Fruit fly (Drosophila melanogaster) whole organism, embryonic: ENCODE data around the gene janA.

Experiments used
- ATbp ChIP-seq: fragments of 200-800 bp; sonication (Bioruptor generic); optimal IDR thresholded peaks from 2 replicates; lab custom pipeline; 2017; ENCODE audit warnings: missing biosample characterization, mild to moderate bottlenecking, missing genetic modification characterization, missing genetic modification reagents
- CG10147 ChIP-seq: fragments of 200-800 bp; sonication (Bioruptor generic); optimal IDR thresholded peaks from 2 replicates; lab custom pipeline; 2019; ENCODE audit warnings: missing biosample characterization, mild to moderate bottlenecking, missing genetic modification characterization, moderate library complexity
- CG10543 ChIP-seq: fragments of 200-800 bp; sonication (Bioruptor generic); optimal IDR thresholded peaks from 3 replicates; lab custom pipeline; 2017; ENCODE audit warnings: missing biosample characterization, mild to moderate bottlenecking, missing genetic modification characterization, moderate library complexity
- CG11696 ChIP-seq: fragments of 200-800 bp; sonication (Bioruptor generic); IDR thresholded peaks from 2 replicates; pipeline ENCODE4 v1.3.6; 2022; ENCODE audit warnings: missing biosample characterization, missing genetic modification characterization
- CG12155 ChIP-seq: fragments of 200-800 bp; sonication (Bioruptor generic); optimal IDR thresholded peaks from 3 replicates; lab custom pipeline; 2016; ENCODE audit warnings: missing biosample characterization, missing genetic modification characterization
- CG12391 ChIP-seq: fragments of 200-800 bp; sonication (Bioruptor generic); optimal IDR thresholded peaks from 3 replicates; lab custom pipeline; 2018; ENCODE audit warnings: missing biosample characterization, mild to moderate bottlenecking, missing genetic modification characterization, moderate library complexity
- CG1529 ChIP-seq: fragments of 200-800 bp; sonication (Bioruptor generic); optimal IDR thresholded peaks from 3 replicates; lab custom pipeline; 2018; ENCODE audit warnings: missing biosample characterization, missing genetic modification characterization
- CG17912 ChIP-seq: fragments of 200-800 bp; sonication (Bioruptor generic); optimal IDR thresholded peaks from 2 replicates; lab custom pipeline; 2018; ENCODE audit warnings: missing biosample characterization, mild to moderate bottlenecking, missing genetic modification characterization
- CG18476 ChIP-seq: fragments of 200-800 bp; sonication (Bioruptor generic); optimal IDR thresholded peaks from 2 replicates; lab custom pipeline; 2016; ENCODE audit warnings: missing biosample characterization, mild to moderate bottlenecking, missing genetic modification characterization
- CG18764 ChIP-seq: fragments of 200-800 bp; sonication (Bioruptor generic); optimal IDR thresholded peaks from 3 replicates; lab custom pipeline; 2016; ENCODE audit warnings: missing biosample characterization, missing genetic modification characterization
- CG2116 ChIP-seq: fragments of 200-800 bp; sonication (Bioruptor generic); optimal IDR thresholded peaks from 3 replicates; lab custom pipeline; 2018; ENCODE audit warnings: missing biosample characterization, mild to moderate bottlenecking, missing genetic modification characterization
- CG3065 ChIP-seq: fragments of 200-800 bp; sonication (Bioruptor generic); optimal IDR thresholded peaks from 2 replicates; lab custom pipeline; 2016; ENCODE audit warnings: missing biosample characterization, missing genetic modification characterization
- CG31365 ChIP-seq: fragments of 200-800 bp; sonication (Bioruptor generic); optimal IDR thresholded peaks from 2 replicates; lab custom pipeline; 2018; ENCODE audit warnings: missing biosample characterization, mild to moderate bottlenecking, missing genetic modification characterization
- CG33213 ChIP-seq: fragments of 200-800 bp; sonication (Bioruptor generic); optimal IDR thresholded peaks from 3 replicates; lab custom pipeline; 2016; ENCODE audit warnings: missing biosample characterization, missing genetic modification characterization
- CG3995 ChIP-seq: fragments of 200-800 bp; sonication (Bioruptor generic); optimal IDR thresholded peaks from 3 replicates; lab custom pipeline; 2016; ENCODE audit warnings: missing biosample characterization, missing genetic modification characterization
- CG8281 ChIP-seq: fragments of 200-800 bp; sonication (Bioruptor generic); optimal IDR thresholded peaks from 2 replicates; lab custom pipeline; 2018; ENCODE audit warnings: missing biosample characterization, mild to moderate bottlenecking, missing genetic modification characterization, moderate library complexity
- CG8290 ChIP-seq, 3 experiments: fragments of 200-800 bp; sonication (Bioruptor generic); optimal IDR thresholded peaks; 2 replicates each; lab custom pipeline; 2016 to 2019; ENCODE audit warnings: missing biosample characterization in 3 of 3, missing genetic modification characterization in 3 of 3, mild to moderate bottlenecking in 2 of 3, moderate library complexity in 1 of 3
- CG8359 ChIP-seq: fragments of 200-800 bp; sonication (Bioruptor generic); optimal IDR thresholded peaks from 2 replicates; lab custom pipeline; 2017; ENCODE audit warnings: missing biosample characterization, mild to moderate bottlenecking, missing genetic modification characterization, borderline replicate concordance
- CG9437 ChIP-seq: fragments of 200-800 bp; sonication (Bioruptor generic); optimal IDR thresholded peaks from 2 replicates; lab custom pipeline; 2018; ENCODE audit warnings: missing biosample characterization, mild to moderate bottlenecking, missing genetic modification characterization
- CG9727 ChIP-seq: fragments of 200-800 bp; sonication (Bioruptor generic); optimal IDR thresholded peaks from 3 replicates; lab custom pipeline; 2017; ENCODE audit warnings: missing biosample characterization, mild to moderate bottlenecking, missing genetic modification characterization
- Dbx ChIP-seq: fragments of 200-800 bp; sonication (Bioruptor generic); IDR thresholded peaks from 3 replicates; pipeline ENCODE4 v1.3.6; 2022; ENCODE audit warnings: missing biosample characterization, missing genetic modification characterization
- Dref ChIP-seq: fragments of 200-800 bp; sonication (Bioruptor generic); IDR thresholded peaks from 2 replicates; pipeline ENCODE4 v1.3.6; 2022; ENCODE audit warnings: missing biosample characterization, missing genetic modification characterization
- Drgx ChIP-seq: fragments of 200-800 bp; sonication (Bioruptor generic); IDR thresholded peaks from 2 replicates; pipeline ENCODE4 v1.3.6; 2022; ENCODE audit warnings: missing biosample characterization, missing genetic modification characterization
- Elba2 ChIP-seq: fragments of 200-800 bp; sonication (Bioruptor generic); optimal IDR thresholded peaks from 3 replicates; lab custom pipeline; 2016; ENCODE audit warnings: missing biosample characterization, missing genetic modification characterization
- Ets65A ChIP-seq: fragments of 200-800 bp; sonication (Bioruptor generic); peaks from one replicate; lab custom pipeline; 2016; ENCODE audit warnings: missing biosample characterization, missing genetic modification characterization
- Max ChIP-seq: fragments of 200-800 bp; sonication (Bioruptor generic); optimal IDR thresholded peaks from 2 replicates; lab custom pipeline; 2016; ENCODE audit warnings: missing biosample characterization, mild to moderate bottlenecking, missing genetic modification characterization
- Mrtf ChIP-seq: fragments of 200-800 bp; sonication (Bioruptor generic); IDR thresholded peaks from 3 replicates; pipeline ENCODE4 v1.3.6; 2022; ENCODE audit warnings: missing biosample characterization, missing genetic modification characterization
- Opbp ChIP-seq: fragments of 200-800 bp; sonication (Bioruptor generic); IDR thresholded peaks from 3 replicates; pipeline ENCODE4 v1.3.6; 2022; ENCODE audit warnings: missing biosample characterization, missing genetic modification characterization; ENCODE audit not compliant: partially characterized antibody
- Side ChIP-seq: fragments of 200-800 bp; sonication (Bioruptor generic); optimal IDR thresholded peaks from 2 replicates; lab custom pipeline; 2016; ENCODE audit warnings: missing biosample characterization, missing genetic modification characterization
- Sry-δ ChIP-seq: fragments of 200-800 bp; sonication (Bioruptor generic); optimal IDR thresholded peaks from 2 replicates; lab custom pipeline; 2016; ENCODE audit warnings: missing biosample characterization, missing genetic modification characterization
- amos ChIP-seq: fragments of 200-800 bp; sonication (Bioruptor generic); IDR thresholded peaks from 2 replicates; pipeline ENCODE4 v1.3.6; 2022; ENCODE audit warnings: missing biosample characterization, missing genetic modification characterization; ENCODE audit not compliant: partially characterized antibody
- ash1 ChIP-seq: fragments of 200-800 bp; sonication (Bioruptor generic); optimal IDR thresholded peaks from 2 replicates; lab custom pipeline; 2018; ENCODE audit warnings: missing biosample characterization, mild to moderate bottlenecking, missing genetic modification characterization
- bowl ChIP-seq: fragments of 200-800 bp; sonication (Bioruptor generic); IDR thresholded peaks from 2 replicates; pipeline ENCODE4 v1.3.6; 2022; ENCODE audit warnings: missing biosample characterization, missing genetic modification characterization
- ci ChIP-seq: fragments of 200-800 bp; sonication (Bioruptor generic); IDR thresholded peaks from 3 replicates; pipeline ENCODE4 v1.3.6; 2022; ENCODE audit warnings: missing biosample characterization, missing genetic modification characterization
- croc ChIP-seq: fragments of 200-800 bp; sonication (Bioruptor generic); conservative IDR thresholded peaks from 3 replicates; pipeline ENCODE4 v1.3.6; 2022; ENCODE audit warnings: missing biosample characterization, missing genetic modification characterization
- en ChIP-seq: fragments of 200-800 bp; sonication (Bioruptor generic); optimal IDR thresholded peaks from 2 replicates; lab custom pipeline; 2016; ENCODE audit warnings: missing biosample characterization, missing genetic modification characterization
- esg ChIP-seq: fragments of 200-800 bp; sonication (Bioruptor generic); conservative IDR thresholded peaks from 2 replicates; pipeline ENCODE4 v1.3.6; 2022; ENCODE audit warnings: missing biosample characterization, missing genetic modification characterization
- eve ChIP-seq, 2 experiments: fragments of >200 bp; optimal IDR thresholded peaks; 2 replicates each; lab custom pipeline; 2017; ENCODE audit warnings: missing biosample characterization in 2 of 2, missing genetic modification characterization in 2 of 2
- grau ChIP-seq: fragments of 200-800 bp; optimal IDR thresholded peaks from 3 replicates; lab custom pipeline; 2019; ENCODE audit warnings: missing biosample characterization, mild to moderate bottlenecking, missing genetic modification characterization, moderate library complexity
- grn ChIP-seq: fragments of 200-800 bp; sonication (Bioruptor generic); optimal IDR thresholded peaks from 3 replicates; lab custom pipeline; 2017; ENCODE audit warnings: missing biosample characterization, missing genetic modification characterization
- ind ChIP-seq: fragments of 200-800 bp; sonication (Bioruptor generic); optimal IDR thresholded peaks from 3 replicates; lab custom pipeline; 2016; ENCODE audit warnings: missing biosample characterization, missing genetic modification characterization
- maf-S ChIP-seq: fragments of 200-800 bp; sonication (Bioruptor generic); optimal IDR thresholded peaks from 2 replicates; lab custom pipeline; 2016; ENCODE audit warnings: missing biosample characterization, missing genetic modification characterization
- nerfin-1 ChIP-seq: fragments of 200-800 bp; sonication (Bioruptor generic); optimal IDR thresholded peaks from 3 replicates; lab custom pipeline; 2019; ENCODE audit warnings: missing biosample characterization, mild to moderate bottlenecking, missing genetic modification characterization, moderate library complexity
- sc ChIP-seq, 3 experiments: fragments of >200 bp in 2 of 3; fragments of 200-800 bp in 1 of 3; sonication (Bioruptor generic) in 1 of 3; optimal IDR thresholded peaks; 2 replicates in 2 of 3; 3 replicates in 1 of 3; lab custom pipeline; 2017; ENCODE audit warnings: mild to moderate bottlenecking in 1 of 3, missing biosample characterization in 1 of 3, missing genetic modification characterization in 1 of 3, missing genetic modification reagents in 1 of 3
- sima ChIP-seq: fragments of 200-800 bp; sonication (Bioruptor generic); optimal IDR thresholded peaks from 2 replicates; lab custom pipeline; 2016; ENCODE audit warnings: missing biosample characterization, missing genetic modification characterization
- slp2 ChIP-seq: fragments of 200-800 bp; sonication (Bioruptor generic); optimal IDR thresholded peaks from 2 replicates; lab custom pipeline; 2016; ENCODE audit warnings: missing biosample characterization, missing genetic modification characterization
- sna ChIP-seq: fragments of 200-800 bp; sonication (Bioruptor generic); IDR thresholded peaks from 2 replicates; pipeline ENCODE4 v1.3.6; 2022; ENCODE audit warnings: missing biosample characterization, missing genetic modification characterization; ENCODE audit not compliant: partially characterized antibody
- so ChIP-seq: fragments of 200-800 bp; sonication (Bioruptor generic); IDR thresholded peaks from 3 replicates; pipeline ENCODE4 v1.3.6; 2022; ENCODE audit warnings: missing biosample characterization, missing genetic modification characterization
- ttk ChIP-seq: fragments of 200-800 bp; sonication (Bioruptor generic); IDR thresholded peaks from 2 replicates; pipeline ENCODE4 v2.1.2; 2022; ENCODE audit warnings: missing biosample characterization, missing genetic modification characterization
- wdn ChIP-seq: fragments of 200-800 bp; sonication (Bioruptor generic); IDR thresholded peaks from 2 replicates; pipeline ENCODE4 v1.3.6; 2022; ENCODE audit warnings: missing biosample characterization, missing genetic modification characterization

Gene janA

DNA sequence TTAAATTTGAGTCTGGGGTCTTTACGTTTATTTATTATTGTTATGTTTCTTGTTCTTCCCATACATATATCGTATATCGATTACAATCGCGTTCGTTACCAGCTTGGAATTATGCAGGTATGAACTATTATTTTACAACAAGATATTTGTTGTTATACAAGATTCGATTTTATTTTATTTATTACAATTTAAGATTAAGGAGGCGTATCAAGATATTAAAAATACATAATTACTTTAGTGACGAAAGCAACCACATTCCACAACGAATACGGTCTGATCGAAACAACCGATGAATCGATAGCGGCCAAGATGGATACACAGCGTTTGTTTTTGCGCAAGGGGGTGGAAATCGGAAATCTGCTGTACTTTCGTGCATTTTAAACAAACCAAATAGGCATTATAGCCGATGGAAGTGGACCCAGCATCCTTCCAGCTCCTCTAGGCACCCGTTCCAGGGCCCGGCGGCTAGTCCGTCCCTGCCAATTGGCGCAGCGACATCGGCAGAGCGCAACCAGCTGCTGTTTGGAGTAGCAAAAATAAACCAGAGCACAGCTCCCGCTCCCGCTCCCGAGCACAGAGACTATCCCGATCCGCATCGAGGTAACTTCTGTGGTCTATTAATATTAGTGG lies 41.6 kb downstream of the janA start, which contains the start of the genes CG15525 and CG11504 (continued):
- TF ChIP-seq Mrtf (GFP tag; lab: Robert Waterston, UW) (no peak), ind (GFP tag; lab: Kevin White, UChicago) (peak; percentile 67), CG8290 (GFP tag; optimal IDR thresholded peaks at IDR 0.05; lab: Kevin White, UChicago) (peak; percentile 70), CG8290 (tag; optimal IDR thresholded peaks at IDR 0.05; lab: Kevin White, UChicago) (no peak), Dref (GFP tag; lab: Robert Waterston, UW) (peak; percentile 90), CG17912 (GFP tag; lab: Kevin White, UChicago) (no peak), so (GFP tag; lab: Robert Waterston, UW) (no peak), CG11696 (no peak), CG18476 (peak; percentile 47), CG9437 (GFP tag; lab: Kevin White, UChicago) (peak; percentile 19), CG8359 (no peak), CG31365 (tag; lab: Kevin White, UChicago) (no peak), Side (GFP tag; lab: Kevin White, UChicago) (no peak), croc (GFP tag; lab: Robert Waterston, UW) (no peak; the same call in 2 of the 3 replicates), wdn (GFP tag; lab: Robert Waterston, UW) (no peak), CG8281 (tag; lab: Kevin White, UChicago) (no peak), CG3065 (GFP tag; lab: Kevin White, UChicago) (peak; percentile 2), ttk (peak; percentile 53; the same call in 1 of the 2 replicates), CG3995 (peak; percentile 10), CG18764 (GFP tag; lab: Kevin White, UChicago) (peak; percentile 19), sc (optimal IDR thresholded peaks at IDR 0.05; lab: Kevin White, UChicago) (no peak), sc (GFP tag; optimal IDR thresholded peaks at IDR 0.05; lab: Kevin White, UChicago) (no peak), CG12155 (GFP tag; lab: Kevin White, UChicago) (peak; percentile 55), maf-S (no peak), bowl (GFP tag; lab: Robert Waterston, UW) (no peak), en (GFP tag; lab: Kevin White, UChicago) (no peak), Opbp (GFP tag; lab: Robert Waterston, UW) (peak; percentile 76), eve (GFP tag; optimal IDR thresholded peaks at IDR 0.05; lab: Kevin White, UChicago) (no peak), nerfin-1 (peak; percentile 46), CG33213 (GFP tag; lab: Kevin White, UChicago) (no peak), CG1529 (no peak), CG10147 (GFP tag; lab: Kevin White, UChicago) (no peak), ci (GFP tag; lab: Robert Waterston, UW) (0 out of 3 replicates have a peak, but pooled peaks have one; percentile 46), grn (GFP tag; lab: Kevin White, UChicago) (no peak), CG9727 (GFP tag; lab: Kevin White, UChicago) (peak; percentile 25), Max (peak; percentile 49), sna (GFP tag; lab: Robert Waterston, UW) (peak; percentile 89), Drgx (GFP tag; lab: Robert Waterston, UW) (no peak), Dbx (GFP tag; lab: Robert Waterston, UW) (peak; percentile 69; the same call in 2 of the 3 replicates), slp2 (GFP tag; lab: Kevin White, UChicago) (no peak), Elba2 (GFP tag; lab: Kevin White, UChicago) (peak; percentile 6), CG2116 (GFP tag; lab: Kevin White, UChicago) (peak; percentile 88), Ets65A (GFP tag; lab: Kevin White, UChicago) (peak; percentile 96), ATbp (GFP tag; lab: Kevin White, UChicago) (no peak), CG12391 (tag; lab: Kevin White, UChicago) (peak; percentile 78), ash1 (GFP tag; lab: Kevin White, UChicago) (no peak), sima (no peak), grau (tag; lab: Kevin White, UChicago) (peak; percentile 50), CG10543 (GFP tag; lab: Kevin White, UChicago) (no peak), amos (peak; percentile 79), esg (peak; percentile 72), Sry-δ (GFP tag; lab: Kevin White, UChicago) (peak; percentile 74)
